Fruit fly (Drosophila melanogaster): ENCODE results near the gene CG34263.

- TF ChIP-seq Myc (optimal IDR thresholded peaks at IDR 0.05) = peak; percentile 72
- no peak for TF ChIP-seq brk (GFP tag; optimal IDR thresholded peaks at IDR 0.05)
- no peak for TF ChIP-seq pan (optimal IDR thresholded peaks at IDR 0.05)
- TF ChIP-seq Hr83 (GFP tag; optimal IDR thresholded peaks at IDR 0.05; ENCODE audit: poor library complexity, severe bottlenecking) = no peak
- no peak for TF ChIP-seq tai (GFP tag; optimal IDR thresholded peaks at IDR 0.05)
- TF ChIP-seq usp (GFP tag; optimal IDR thresholded peaks at IDR 0.05) = no peak
- no peak for TF ChIP-seq Rel (GFP tag; optimal IDR thresholded peaks at IDR 0.05)
- no peak for TF ChIP-seq Rel (tag; optimal IDR thresholded peaks at IDR 0.05)
- no peak for TF ChIP-seq lola (GFP tag; optimal IDR thresholded peaks at IDR 0.05)
- TF ChIP-seq Sp1 (GFP tag; optimal IDR thresholded peaks at IDR 0.05) = no peak
- peak; percentile 10 for TF ChIP-seq Hr78 (GFP tag; optimal IDR thresholded peaks at IDR 0.05)
- TF ChIP-seq Mio (GFP tag; optimal IDR thresholded peaks at IDR 0.05) = no peak
- peak; percentile 15 for TF ChIP-seq Dif (GFP tag; optimal IDR thresholded peaks at IDR 0.05; ENCODE audit: partially characterized antibody)
Observed at dm6 chr3L:291583-292145, 26.0 kb upstream of the CG34263 start.

Measured in whole organism, wandering third instar larva.